Fruit fly (Drosophila melanogaster) whole organism, embryonic: ENCODE results near the gene CG5171.

Source experiments
- ATbp ChIP-seq: fragments of 200-800 bp; sonication (Bioruptor generic); optimal IDR thresholded peaks from 2 replicates; lab custom pipeline; 2017; ENCODE audit warnings: missing biosample characterization, mild to moderate bottlenecking, missing genetic modification characterization, missing genetic modification reagents
- CG11093 ChIP-seq: fragments of 200-800 bp; sonication (Bioruptor generic); IDR thresholded peaks from 3 replicates; pipeline ENCODE4 v1.3.6; 2022; ENCODE audit warnings: missing biosample characterization, missing genetic modification characterization
- CG11398 ChIP-seq: fragments of 200-800 bp; sonication (Bioruptor generic); optimal IDR thresholded peaks from 2 replicates; lab custom pipeline; 2016; ENCODE audit warnings: missing biosample characterization, missing genetic modification characterization
- CG12659 ChIP-seq: fragments of 200-800 bp; sonication (Bioruptor generic); optimal IDR thresholded peaks from 3 replicates; lab custom pipeline; 2017; ENCODE audit warnings: mild to moderate bottlenecking, missing biosample characterization, missing genetic modification reagents, missing genetic modification characterization
- CG15601 ChIP-seq: fragments of 200-800 bp; sonication (Bioruptor generic); optimal IDR thresholded peaks from 3 replicates; lab custom pipeline; 2019; ENCODE audit warnings: missing biosample characterization, mild to moderate bottlenecking, missing genetic modification characterization, moderate library complexity
- CG16815 ChIP-seq: fragments of 200-800 bp; sonication (Bioruptor generic); optimal IDR thresholded peaks from 3 replicates; lab custom pipeline; 2017; ENCODE audit warnings: missing biosample characterization, mild to moderate bottlenecking, missing genetic modification characterization
- CG18011 ChIP-seq: fragments of 200-800 bp; sonication (Bioruptor generic); optimal IDR thresholded peaks from 2 replicates; lab custom pipeline; 2017; ENCODE audit warnings: missing biosample characterization, missing genetic modification characterization, mild to moderate bottlenecking, moderate library complexity, missing genotype
- CG2199 ChIP-seq: fragments of 200-800 bp; sonication (Bioruptor generic); IDR thresholded peaks from 3 replicates; pipeline ENCODE4 v1.3.6; 2022; ENCODE audit warnings: missing biosample characterization, missing genetic modification characterization
- CG30020 ChIP-seq: fragments of 200-800 bp; optimal IDR thresholded peaks from 2 replicates; lab custom pipeline; 2019; ENCODE audit warnings: missing biosample characterization, mild to moderate bottlenecking, missing genetic modification characterization, moderate library complexity
- CG31441 ChIP-seq: fragments of 200-800 bp; sonication (Bioruptor generic); IDR thresholded peaks from 2 replicates; pipeline ENCODE4 v1.3.6; 2022; ENCODE audit warnings: missing biosample characterization, missing genetic modification characterization
- CG3163 ChIP-seq: fragments of 200-800 bp; sonication (Bioruptor generic); optimal IDR thresholded peaks from 3 replicates; lab custom pipeline; 2016; ENCODE audit warnings: missing biosample characterization, missing genetic modification characterization
- CG4854 ChIP-seq: fragments of 200-800 bp; sonication (Bioruptor generic); optimal IDR thresholded peaks from 2 replicates; lab custom pipeline; 2016; ENCODE audit warnings: missing biosample characterization, missing genetic modification characterization, inconsistent platforms
- CG6654 ChIP-seq: fragments of 200-800 bp; sonication (Bioruptor generic); optimal IDR thresholded peaks from 2 replicates; lab custom pipeline; 2017; ENCODE audit warnings: missing biosample characterization, mild to moderate bottlenecking, missing genetic modification characterization
- CG7987 ChIP-seq: fragments of 200-800 bp; sonication (Bioruptor generic); optimal IDR thresholded peaks from 2 replicates; lab custom pipeline; 2018; ENCODE audit warnings: missing biosample characterization, mild to moderate bottlenecking, missing genetic modification characterization, moderate library complexity
- CG8359 ChIP-seq: fragments of 200-800 bp; sonication (Bioruptor generic); optimal IDR thresholded peaks from 2 replicates; lab custom pipeline; 2017; ENCODE audit warnings: missing biosample characterization, mild to moderate bottlenecking, missing genetic modification characterization, borderline replicate concordance
- CG9215 ChIP-seq: fragments of 200-800 bp; sonication (Bioruptor generic); IDR thresholded peaks from 2 replicates; pipeline ENCODE4 v1.3.6; 2022; ENCODE audit warnings: missing biosample characterization, missing genetic modification characterization
- CoRest ChIP-seq: fragments of 200-800 bp; sonication (Bioruptor generic); optimal IDR thresholded peaks from 3 replicates; lab custom pipeline; 2018; ENCODE audit warnings: missing biosample characterization, mild to moderate bottlenecking, missing genetic modification characterization, moderate library complexity
- D19B ChIP-seq: fragments of 200-800 bp; sonication (Bioruptor generic); optimal IDR thresholded peaks from 2 replicates; lab custom pipeline; 2017; ENCODE audit warnings: missing biosample characterization, mild to moderate bottlenecking, missing genetic modification characterization
- Dref ChIP-seq: fragments of 200-800 bp; sonication (Bioruptor generic); IDR thresholded peaks from 2 replicates; pipeline ENCODE4 v1.3.6; 2022; ENCODE audit warnings: missing biosample characterization, missing genetic modification characterization
- E2f2 ChIP-seq: fragments of 200-800 bp; sonication (Bioruptor generic); IDR thresholded peaks from 2 replicates; pipeline ENCODE4 v1.3.6; 2022; ENCODE audit warnings: missing biosample characterization, missing genetic modification characterization
- H2.0 ChIP-seq: fragments of 200-800 bp; sonication (Bioruptor generic); IDR thresholded peaks from 2 replicates; pipeline ENCODE4 v1.3.6; 2022; ENCODE audit warnings: missing biosample characterization, missing genetic modification characterization
- Hey ChIP-seq: fragments of 200-800 bp; sonication (Bioruptor generic); optimal IDR thresholded peaks from 3 replicates; lab custom pipeline; 2018; ENCODE audit warnings: missing biosample characterization, mild to moderate bottlenecking, missing genetic modification characterization
- HmgD ChIP-seq: fragments of 200-800 bp; sonication (Bioruptor generic); optimal IDR thresholded peaks from 3 replicates; lab custom pipeline; 2016; ENCODE audit warnings: missing biosample characterization, missing genetic modification characterization
- Hmr ChIP-seq: fragments of 200-800 bp; sonication (Bioruptor generic); optimal IDR thresholded peaks from 3 replicates; lab custom pipeline; 2017; ENCODE audit warnings: mild to moderate bottlenecking, missing biosample characterization, missing genetic modification reagents, missing genetic modification characterization
- Hr3 ChIP-seq: fragments of 200-800 bp; sonication (Bioruptor generic); optimal IDR thresholded peaks from 3 replicates; lab custom pipeline; 2016; ENCODE audit warnings: missing biosample characterization, missing genetic modification characterization
- Lpt ChIP-seq: fragments of >200 bp; optimal IDR thresholded peaks from 2 replicates; lab custom pipeline; 2018; ENCODE audit warnings: missing biosample characterization, missing genetic modification characterization
- Scr ChIP-seq: fragments of 200-800 bp; sonication (Bioruptor generic); IDR thresholded peaks from 2 replicates; pipeline ENCODE4 v1.3.6; 2022; ENCODE audit warnings: missing biosample characterization, missing genetic modification characterization; ENCODE audit not compliant: partially characterized antibody
- Sry-δ ChIP-seq: fragments of 200-800 bp; sonication (Bioruptor generic); optimal IDR thresholded peaks from 2 replicates; lab custom pipeline; 2016; ENCODE audit warnings: missing biosample characterization, missing genetic modification characterization
- Ssrp ChIP-seq: fragments of 200-800 bp; sonication (Bioruptor generic); optimal IDR thresholded peaks from 2 replicates; lab custom pipeline; 2018; ENCODE audit warnings: missing biosample characterization, mild to moderate bottlenecking, missing genetic modification characterization, moderate library complexity
- YL-1 ChIP-seq: fragments of 200-800 bp; sonication (Bioruptor generic); optimal IDR thresholded peaks from 3 replicates; lab custom pipeline; 2017; ENCODE audit warnings: missing biosample characterization, mild to moderate bottlenecking, missing genetic modification characterization
- abd-A ChIP-seq: fragments of 200-800 bp; sonication (Bioruptor generic); optimal IDR thresholded peaks from 3 replicates; lab custom pipeline; 2019; ENCODE audit warnings: missing biosample characterization, mild to moderate bottlenecking, missing genetic modification characterization, moderate library complexity
- bigmax ChIP-seq: fragments of 200-800 bp; sonication (Bioruptor generic); optimal IDR thresholded peaks from 2 replicates; lab custom pipeline; 2018; ENCODE audit warnings: missing biosample characterization, mild to moderate bottlenecking, missing genetic modification characterization
- cad ChIP-seq: fragments of >200 bp; optimal IDR thresholded peaks from 2 replicates; lab custom pipeline; 2017; ENCODE audit warnings: missing biosample characterization, missing genetic modification characterization
- cas ChIP-seq: fragments of 200-800 bp; sonication (Bioruptor generic); IDR thresholded peaks from 2 replicates; pipeline ENCODE4 v1.3.6; 2022; ENCODE audit warnings: missing biosample characterization, missing genetic modification characterization
- disco-r ChIP-seq: fragments of 200-800 bp; sonication (Bioruptor generic); optimal IDR thresholded peaks from 2 replicates; lab custom pipeline; 2016; ENCODE audit warnings: missing biosample characterization, missing genetic modification characterization
- dysf ChIP-seq: fragments of 200-800 bp; sonication (Bioruptor generic); IDR thresholded peaks from 3 replicates; pipeline ENCODE4 v1.3.6; 2022; ENCODE audit warnings: missing biosample characterization, missing genetic modification characterization
- fd64A ChIP-seq: fragments of 200-800 bp; sonication (Bioruptor generic); optimal IDR thresholded peaks from 3 replicates; lab custom pipeline; 2018; ENCODE audit warnings: missing biosample characterization, mild to moderate bottlenecking, missing genetic modification characterization
- fd96Cb ChIP-seq: fragments of 200-800 bp; sonication (Bioruptor generic); optimal IDR thresholded peaks from 2 replicates; lab custom pipeline; 2018; ENCODE audit warnings: missing biosample characterization, mild to moderate bottlenecking, missing genetic modification characterization, moderate library complexity
- ken ChIP-seq: fragments of 200-800 bp; sonication (Bioruptor generic); IDR thresholded peaks from 3 replicates; pipeline ENCODE4 v1.3.6; 2022; ENCODE audit warnings: missing biosample characterization, missing genetic modification characterization
- mam ChIP-seq: fragments of 200-800 bp; sonication (Bioruptor generic); optimal IDR thresholded peaks from 3 replicates; lab custom pipeline; 2016; ENCODE audit warnings: missing biosample characterization, missing genetic modification characterization
- p53 ChIP-seq: fragments of 200-800 bp; sonication (Bioruptor generic); optimal IDR thresholded peaks from 2 replicates; lab custom pipeline; 2016; ENCODE audit warnings: missing biosample characterization, missing genetic modification characterization
- phol ChIP-seq: fragments of 200-800 bp; sonication (Bioruptor generic); optimal IDR thresholded peaks from 3 replicates; lab custom pipeline; 2018; ENCODE audit warnings: missing biosample characterization, mild to moderate bottlenecking, missing genetic modification characterization, moderate library complexity
- prd ChIP-seq, 3 experiments: fragments of >200 bp in 2 of 3; fragments of 200-800 bp in 1 of 3; sonication (Bioruptor generic) in 1 of 3; optimal IDR thresholded peaks in 2 of 3; IDR thresholded peaks in 1 of 3; 2 replicates in 2 of 3; 3 replicates in 1 of 3; pipeline versions ENCODE4 v1.3.6 to Lab custom; 2017 to 2022; ENCODE audit warnings: missing biosample characterization in 1 of 3, missing genetic modification characterization in 1 of 3
- sim ChIP-seq: fragments of 200-800 bp; sonication (Bioruptor generic); IDR thresholded peaks from 2 replicates; pipeline ENCODE4 v1.3.6; 2022; ENCODE audit warnings: missing biosample characterization, missing genetic modification characterization
- stc ChIP-seq: fragments of 200-800 bp; sonication (Bioruptor generic); IDR thresholded peaks from 2 replicates; pipeline ENCODE4 v1.3.6; 2022; ENCODE audit warnings: missing biosample characterization, missing genetic modification characterization
- tap ChIP-seq: fragments of 200-800 bp; optimal IDR thresholded peaks from 3 replicates; lab custom pipeline; 2019; ENCODE audit warnings: missing biosample characterization, mild to moderate bottlenecking, missing genetic modification characterization, moderate library complexity
- tio ChIP-seq: fragments of 200-800 bp; sonication (Bioruptor generic); optimal IDR thresholded peaks from 2 replicates; lab custom pipeline; 2017; ENCODE audit warnings: missing biosample characterization, missing genetic modification characterization, inconsistent platforms
- toy ChIP-seq: fragments of 200-800 bp; sonication (Bioruptor generic); IDR thresholded peaks from 2 replicates; pipeline ENCODE4 v1.3.6; 2022; ENCODE audit warnings: missing biosample characterization, missing genetic modification characterization
- trem ChIP-seq: fragments of 200-800 bp; optimal IDR thresholded peaks from 3 replicates; lab custom pipeline; 2019; ENCODE audit warnings: missing biosample characterization, mild to moderate bottlenecking, missing genetic modification characterization, moderate library complexity
- twi ChIP-seq: fragments of 200-800 bp; optimal IDR thresholded peaks from 2 replicates; lab custom pipeline; 2019; ENCODE audit warnings: missing biosample characterization, mild to moderate bottlenecking, missing genetic modification characterization, moderate library complexity

The CG5171 gene

dm6 chr2L:7387813-7388558 is 13.1 kb upstream of the CG5171 start, which contains the start of the genes CG5149 and gudu (continued):
- TF ChIP-seq CG11398, result no peak
- TF ChIP-seq toy, result no peak
- TF ChIP-seq ken (GFP tag; lab: Robert Waterston, UW), result no peak
- TF ChIP-seq CG9215 (GFP tag; lab: Robert Waterston, UW), result no peak
- TF ChIP-seq fd64A (GFP tag; lab: Kevin White, UChicago), result no peak
- TF ChIP-seq E2f2, result peak; percentile 52
- TF ChIP-seq YL-1 (GFP tag; lab: Kevin White, UChicago), result peak; percentile 32
- TF ChIP-seq mam (GFP tag; lab: Kevin White, UChicago), result no peak
- peak; percentile 90 for TF ChIP-seq Scr (GFP tag; lab: Robert Waterston, UW)
- TF ChIP-seq CG4854 (GFP tag; lab: Kevin White, UChicago), result no peak
- no peak for TF ChIP-seq D19B
- TF ChIP-seq CG15601 (tag; lab: Kevin White, UChicago), result peak; percentile 49
- TF ChIP-seq prd (optimal IDR thresholded peaks at IDR 0.05; lab: Kevin White, UChicago), result no peak
- no peak; the same call in 2 of the 3 replicates for TF ChIP-seq prd (GFP tag; IDR thresholded peaks at IDR 0.05; lab: Robert Waterston, UW)
- TF ChIP-seq bigmax (GFP tag; lab: Kevin White, UChicago), result peak; percentile 29
- no peak for TF ChIP-seq CG6654
- no peak for TF ChIP-seq abd-A
- no peak for TF ChIP-seq CG18011 (GFP tag; lab: Kevin White, UChicago)
- TF ChIP-seq CG2199 (GFP tag; lab: Robert Waterston, UW), result no peak
- peak; percentile 30; the same call in 1 of the 2 replicates for TF ChIP-seq CG31441 (GFP tag; lab: Robert Waterston, UW)
- TF ChIP-seq CG30020 (tag; lab: Kevin White, UChicago), result no peak
- no peak for TF ChIP-seq CG11093 (GFP tag; lab: Robert Waterston, UW)
- TF ChIP-seq CG3163 (GFP tag; lab: Kevin White, UChicago), result peak; percentile 36
- TF ChIP-seq tap (tag; lab: Kevin White, UChicago), result no peak
- no peak for TF ChIP-seq Hr3 (GFP tag; lab: Kevin White, UChicago)
- no peak for TF ChIP-seq Hey (tag; lab: Kevin White, UChicago)
- no peak for TF ChIP-seq ATbp
- TF ChIP-seq CG16815, result no peak
- no peak for TF ChIP-seq stc (GFP tag; lab: Robert Waterston, UW)
- TF ChIP-seq disco-r (GFP tag; lab: Kevin White, UChicago), result no peak
- peak; percentile 65 for TF ChIP-seq CG12659
- peak; percentile 73 for TF ChIP-seq Dref (GFP tag; lab: Robert Waterston, UW)
- TF ChIP-seq fd96Cb (tag; lab: Kevin White, UChicago), result no peak
- TF ChIP-seq tio (GFP tag; lab: Kevin White, UChicago), result no peak
- TF ChIP-seq cas (GFP tag; lab: Robert Waterston, UW), result no peak
- TF ChIP-seq CG8359, result no peak
- peak; percentile 12 for TF ChIP-seq CoRest (tag; lab: Kevin White, UChicago)
- TF ChIP-seq cad (GFP tag; lab: Kevin White, UChicago), result no peak
- peak; percentile 46 for TF ChIP-seq phol (tag; lab: Kevin White, UChicago)
- no peak for TF ChIP-seq Ssrp (tag; lab: Kevin White, UChicago)
- TF ChIP-seq Lpt, result no peak
- no peak for TF ChIP-seq p53 (GFP tag; lab: Kevin White, UChicago)
- peak; percentile 24 for TF ChIP-seq CG7987 (GFP tag; lab: Kevin White, UChicago)
- peak; percentile 52 for TF ChIP-seq trem (tag; lab: Kevin White, UChicago)
- no peak for TF ChIP-seq dysf (GFP tag; lab: Robert Waterston, UW)
- peak; percentile 24 for TF ChIP-seq HmgD (GFP tag; lab: Kevin White, UChicago)
- peak; percentile 57 for TF ChIP-seq Hmr (GFP tag; lab: Kevin White, UChicago)
- no peak for TF ChIP-seq twi (tag; lab: Kevin White, UChicago)
- TF ChIP-seq H2.0, result no peak
- peak; percentile 92 for TF ChIP-seq Sry-δ (GFP tag; lab: Kevin White, UChicago)
- TF ChIP-seq sim (GFP tag; lab: Robert Waterston, UW), result no peak
